Worm (Caenorhabditis elegans) whole organism, L1 larva: ENCODE results near the gene Y75B8A.25.

Source experiments
- aha-1 ChIP-seq: fragments of 150-350 bp; optimal IDR thresholded peaks from 2 replicates; lab custom pipeline; 2014; ENCODE audit warnings: missing biosample characterization, missing genetic modification characterization
- ama-1 ChIP-seq: fragments of 150-350 bp; optimal IDR thresholded peaks from 2 replicates; lab custom pipeline; 2014
- ceh-82 ChIP-seq, 3 experiments: fragments of 150-350 bp in 1 of 3; sonication (generic microtip) in 2 of 3; optimal IDR thresholded peaks; 2 replicates each; lab custom pipeline; 2014 to 2017; ENCODE audit warnings: missing biosample characterization in 3 of 3, missing genetic modification characterization in 3 of 3
- ceh-90 ChIP-seq: sonication (generic microtip); optimal IDR thresholded peaks from 2 replicates; lab custom pipeline; 2016; ENCODE audit warnings: missing genetic modification characterization, missing compliant biosample characterization
- ces-1 ChIP-seq: fragments of 150-350 bp; optimal IDR thresholded peaks from 2 replicates; lab custom pipeline; 2014; ENCODE audit warnings: missing biosample characterization, missing genetic modification reagents, missing genetic modification characterization
- dpl-1 ChIP-seq, 3 experiments: fragments of 150-350 bp in 2 of 3; sonication (generic microtip) in 1 of 3; optimal IDR thresholded peaks; 2 replicates each; lab custom pipeline; 2014 to 2017; ENCODE audit warnings: missing biosample characterization in 3 of 3, missing genetic modification characterization in 3 of 3, missing genetic modification reagents in 3 of 3
- dsc-1 ChIP-seq: sonication (generic microtip); optimal IDR thresholded peaks from 2 replicates; lab custom pipeline; 2016; ENCODE audit warnings: mild to moderate bottlenecking, missing genetic modification characterization, missing compliant biosample characterization
- efl-1 ChIP-seq, 4 experiments: fragments of 150-350 bp; optimal IDR thresholded peaks in 3 of 4; peaks in 1 of 4; 1 replicate in 1 of 4; 2 replicates in 3 of 4; lab custom pipeline; 2014; ENCODE audit warnings: missing biosample characterization in 2 of 4, missing genetic modification characterization in 2 of 4, missing genetic modification reagents in 2 of 4
- fkh-10 ChIP-seq: sonication (generic microtip); optimal IDR thresholded peaks from 2 replicates; lab custom pipeline; 2017; ENCODE audit warnings: missing biosample characterization, missing genetic modification reagents, missing genetic modification characterization
- fkh-4 ChIP-seq: sonication (generic microtip); optimal IDR thresholded peaks from 2 replicates; lab custom pipeline; 2016; ENCODE audit warnings: missing compliant biosample characterization, missing genetic modification characterization, borderline replicate concordance
- hlh-4 ChIP-seq: sonication (generic microtip); optimal IDR thresholded peaks from 2 replicates; lab custom pipeline; 2016; ENCODE audit warnings: mild to moderate bottlenecking, missing genetic modification characterization, missing compliant biosample characterization
- irx-1 ChIP-seq: sonication (generic microtip); optimal IDR thresholded peaks from 2 replicates; lab custom pipeline; 2016; ENCODE audit warnings: missing genetic modification characterization, missing compliant biosample characterization
- isw-1 ChIP-seq: fragments of 200-800 bp; sonication (Bioruptor generic); IDR thresholded peaks from 2 replicates; pipeline ENCODE4 v1.3.6; 2022; ENCODE audit warnings: missing genetic modification characterization, missing compliant biosample characterization
- lin-35 ChIP-seq, 2 experiments: fragments of 150-350 bp; optimal IDR thresholded peaks; 2 replicates each; lab custom pipeline; 2014; ENCODE audit warnings: missing biosample characterization in 2 of 2, missing genetic modification characterization in 2 of 2, missing genetic modification reagents in 2 of 2
- lsy-2 ChIP-seq, 2 experiments: fragments of 150-350 bp; optimal IDR thresholded peaks; 2 replicates each; lab custom pipeline; 2014; ENCODE audit warnings: missing biosample characterization in 2 of 2, missing genetic modification characterization in 2 of 2
- mdl-1 ChIP-seq, 2 experiments: fragments of 150-350 bp; optimal IDR thresholded peaks; 2 replicates each; lab custom pipeline; 2014 to 2017; ENCODE audit warnings: missing biosample characterization in 2 of 2, missing genetic modification characterization in 2 of 2, inconsistent platforms in 1 of 2
- mef-2 ChIP-seq: fragments of 150-350 bp; optimal IDR thresholded peaks from 2 replicates; lab custom pipeline; 2014; ENCODE audit warnings: missing biosample characterization, missing genetic modification characterization
- mep-1 ChIP-seq: fragments of 150-350 bp; optimal IDR thresholded peaks from 2 replicates; lab custom pipeline; 2014; ENCODE audit warnings: missing biosample characterization, missing genetic modification characterization
- nhr-19 ChIP-seq: fragments of 200-800 bp; sonication (Bioruptor generic); conservative IDR thresholded peaks from 2 replicates; pipeline ENCODE4 v1.3.6; 2022; ENCODE audit warnings: missing genetic modification characterization, missing compliant biosample characterization
- nhr-20 ChIP-seq: sonication (generic microtip); optimal IDR thresholded peaks from 2 replicates; lab custom pipeline; 2016; ENCODE audit warnings: mild to moderate bottlenecking, missing genetic modification characterization, missing compliant biosample characterization
- nhr-77 ChIP-seq: fragments of 150-350 bp; optimal IDR thresholded peaks from 2 replicates; lab custom pipeline; 2014; ENCODE audit warnings: missing biosample characterization, missing genetic modification characterization
- nhr-90 ChIP-seq: sonication (generic microtip); optimal IDR thresholded peaks from 2 replicates; lab custom pipeline; 2016; ENCODE audit warnings: mild to moderate bottlenecking, missing genetic modification characterization, missing compliant biosample characterization; ENCODE audit not compliant: poor library complexity
- pag-3 ChIP-seq: sonication (generic microtip); optimal IDR thresholded peaks from 2 replicates; lab custom pipeline; 2017; ENCODE audit warnings: missing genetic modification characterization, mild to moderate bottlenecking, missing compliant biosample characterization, antibody characterized with exemption, borderline replicate concordance; ENCODE audit not compliant: insufficient read depth
- pax-3 ChIP-seq: fragments of 200-800 bp; sonication (Bioruptor generic); optimal IDR thresholded peaks from 2 replicates; lab custom pipeline; 2018; ENCODE audit warnings: mild to moderate bottlenecking, missing genetic modification characterization, moderate library complexity, missing compliant biosample characterization
- rnt-1 ChIP-seq: sonication (generic microtip); optimal IDR thresholded peaks from 2 replicates; lab custom pipeline; 2016; ENCODE audit warnings: mild to moderate bottlenecking, missing genetic modification characterization, moderate library complexity, missing compliant biosample characterization
- skn-1 ChIP-seq: fragments of 150-350 bp; optimal IDR thresholded peaks from 2 replicates; lab custom pipeline; 2014; ENCODE audit warnings: missing biosample characterization, missing genetic modification characterization
- snu-23 ChIP-seq: sonication (generic microtip); optimal IDR thresholded peaks from 2 replicates; lab custom pipeline; 2016; ENCODE audit warnings: missing genetic modification characterization, missing compliant biosample characterization
- sptf-1 ChIP-seq: fragments of 150-350 bp; optimal IDR thresholded peaks from 2 replicates; lab custom pipeline; 2014; ENCODE audit warnings: missing biosample characterization, missing genetic modification characterization
- tbx-2 ChIP-seq: sonication (generic microtip); optimal IDR thresholded peaks from 2 replicates; lab custom pipeline; 2016; ENCODE audit warnings: missing genetic modification characterization, missing compliant biosample characterization
- unc-30 ChIP-seq: sonication (generic microtip); optimal IDR thresholded peaks from 2 replicates; lab custom pipeline; 2017; ENCODE audit warnings: missing biosample characterization, missing genetic modification characterization
- unc-86 ChIP-seq: sonication (generic microtip); optimal IDR thresholded peaks from 2 replicates; lab custom pipeline; 2016; ENCODE audit warnings: missing genetic modification characterization, missing compliant biosample characterization
- ztf-4 ChIP-seq: fragments of 150-350 bp; optimal IDR thresholded peaks from 2 replicates; lab custom pipeline; 2014; ENCODE audit warnings: missing biosample characterization, missing genetic modification characterization

The Y75B8A.25 gene

DNA sequence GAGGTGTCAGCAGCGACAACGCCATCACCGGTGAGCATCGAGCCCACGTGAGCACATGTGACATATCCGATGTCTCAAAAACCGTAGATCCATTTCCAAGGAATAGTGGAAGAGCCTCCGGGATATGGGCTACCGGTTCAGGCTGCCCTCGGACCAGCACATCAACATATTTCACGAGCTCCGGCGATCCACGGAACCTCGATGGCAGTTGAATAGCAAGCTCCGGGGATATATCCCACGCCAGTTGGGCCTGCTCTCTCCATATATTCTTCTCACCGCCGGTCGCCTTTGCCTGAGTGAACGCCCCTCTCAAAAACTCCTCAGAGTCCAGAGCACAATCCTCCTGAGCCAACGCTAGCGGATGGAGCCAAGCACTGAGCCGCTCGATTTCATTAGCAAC is 14.0 kb upstream of the Y75B8A.25 start:
- no peak for TF ChIP-seq ceh-82 (tag; optimal IDR thresholded peaks at IDR 0.05; lab: Kevin White, UChicago)
- TF ChIP-seq ama-1 (lab: Kevin White, UChicago) = no peak
- no peak for TF ChIP-seq mep-1
- no peak for TF ChIP-seq nhr-20 (tag; lab: Kevin White, UChicago)
- TF ChIP-seq mdl-1 (tag; optimal IDR thresholded peaks at IDR 0.05; lab: Kevin White, UChicago) = no peak

DNA sequence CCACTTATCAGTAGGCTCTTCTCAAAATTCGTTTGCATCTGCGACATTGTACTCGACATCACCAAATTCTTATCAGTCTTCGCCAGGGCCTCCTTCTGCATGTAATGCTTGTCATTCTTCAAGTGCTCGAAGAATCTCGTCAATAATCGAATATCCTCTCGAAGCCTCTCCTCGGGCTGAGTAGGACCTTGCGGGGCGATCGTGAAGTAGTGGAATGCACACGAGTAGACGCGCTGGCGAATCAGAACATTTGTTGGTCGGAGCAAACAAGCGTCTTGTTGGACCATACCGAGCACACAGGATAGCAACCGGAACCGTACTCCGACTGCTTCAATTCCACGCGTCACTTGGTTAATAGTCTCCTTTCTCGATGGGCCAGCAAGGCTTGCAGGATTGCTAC is 13.4 kb upstream of the Y75B8A.25 start:
- TF ChIP-seq mef-2 (tag; lab: Kevin White, UChicago) (no peak), unc-86 (tag; lab: Kevin White, UChicago) (no peak), aha-1 (tag; lab: Kevin White, UChicago) (no peak), sptf-1 (tag; lab: Kevin White, UChicago) (no peak), pax-3 (no peak), ama-1 (lab: Kevin White, UChicago) (no peak)

- TF ChIP-seq hlh-4 (tag; lab: Kevin White, UChicago) = no peak
- no peak for TF ChIP-seq efl-1 (optimal IDR thresholded peaks at IDR 0.05; lab: Kevin White, UChicago)
- TF ChIP-seq efl-1 (GFP tag; optimal IDR thresholded peaks at IDR 0.05 in 1 of 2; lab: Kevin White, UChicago) = peak in 1 of 2 experiments; percentile 46
These were observed 4.0 kb upstream of the Y75B8A.25 start for ce11 chrIII:12269807-12270206.

ce11 chrIII:12270391-12270790 is 3.4 kb upstream of the Y75B8A.25 start:
- TF ChIP-seq snu-23 (GFP tag; lab: Kevin White, UChicago) (no peak), rnt-1 (tag; lab: Kevin White, UChicago) (no peak), pag-3 (tag; lab: Kevin White, UChicago) (no peak)

- TF ChIP-seq tbx-2 (tag; lab: Kevin White, UChicago) (peak; percentile 18), nhr-90 (no peak), ceh-90 (peak; percentile 11), dpl-1 (GFP tag; optimal IDR thresholded peaks at IDR 0.05; lab: Kevin White, UChicago) (peak; percentile 82 to 87 (median 87)), lin-35 (GFP tag; optimal IDR thresholded peaks at IDR 0.05; lab: Kevin White, UChicago) (peak; percentile 87 to 92), irx-1 (peak; percentile 2), snu-23 (GFP tag; lab: Kevin White, UChicago) (peak; percentile 36), skn-1 (tag; lab: Kevin White, UChicago) (peak; percentile 40), aha-1 (tag; lab: Kevin White, UChicago) (no peak), lsy-2 (tag; optimal IDR thresholded peaks at IDR 0.05; lab: Kevin White, UChicago) (peak; percentile 23 to 45), dsc-1 (tag; lab: Kevin White, UChicago) (peak; percentile 24), fkh-10 (GFP tag; lab: Kevin White, UChicago) (no peak), unc-30 (no peak), ceh-82 (tag; optimal IDR thresholded peaks at IDR 0.05; lab: Kevin White, UChicago) (peak in 1 of 3 experiments; percentile 7), ztf-4 (tag; lab: Kevin White, UChicago) (no peak), isw-1 (GFP tag; lab: Robert Waterston, UW) (peak; percentile 17; the same call in 1 of the 2 replicates), efl-1 (optimal IDR thresholded peaks at IDR 0.05; lab: Kevin White, UChicago) (peak in 1 of 2 experiments; percentile 92), efl-1 (GFP tag; optimal IDR thresholded peaks at IDR 0.05 in 1 of 2; lab: Kevin White, UChicago) (peak; percentile 88 to 99), nhr-19 (peak; percentile 22; the same call in 1 of the 2 replicates)
These were observed 4.9 kb downstream of the Y75B8A.25 start for ce11 chrIII:12278766-12279165.

DNA sequence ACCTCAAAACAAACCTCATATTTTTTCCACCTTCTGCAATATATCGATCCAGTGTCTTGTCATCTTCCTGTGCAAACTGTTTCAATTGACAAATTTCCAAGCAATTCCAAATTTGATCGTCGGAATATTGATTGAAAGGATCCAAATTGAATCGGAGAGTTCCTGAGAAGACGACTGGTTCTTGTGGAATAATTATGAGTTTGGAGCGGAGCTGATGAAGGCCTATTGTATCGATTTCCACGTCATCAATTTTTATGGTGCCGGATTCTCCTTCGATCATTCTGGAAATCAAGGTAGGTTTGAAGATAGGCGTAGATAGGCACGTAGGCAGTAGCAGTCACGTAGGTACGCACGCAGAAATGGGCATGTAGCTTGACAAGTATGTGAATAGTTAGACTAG is 10.3 kb downstream of the Y75B8A.25 start:
- TF ChIP-seq nhr-77 (tag; lab: Kevin White, UChicago) (no peak), ces-1 (GFP tag; lab: Kevin White, UChicago) (no peak), fkh-4 (tag; lab: Kevin White, UChicago) (no peak)
- TF ChIP-seq, all 84 proteins: peak for 0
